Fruit fly (Drosophila melanogaster) whole organism, wandering third instar larva: ENCODE results near the gene CG33642.

ENCODE experiments used
- HLH106 ChIP-seq: fragments of 200-800 bp; optimal IDR thresholded peaks from 3 replicates; lab custom pipeline; 2019; ENCODE audit warnings: missing biosample characterization, mild to moderate bottlenecking, missing genetic modification characterization, moderate library complexity
- Hr78 ChIP-seq: fragments of >200 bp; optimal IDR thresholded peaks from 2 replicates; lab custom pipeline; 2017; ENCODE audit warnings: missing biosample characterization, missing genetic modification characterization
- Mio ChIP-seq: sonication (Bioruptor generic); optimal IDR thresholded peaks from 2 replicates; lab custom pipeline; 2016; ENCODE audit warnings: missing biosample characterization, missing genetic modification characterization
- Myc ChIP-seq: fragments of >200 bp; optimal IDR thresholded peaks from 2 replicates; lab custom pipeline; 2017
- N ChIP-seq: fragments of >200 bp; optimal IDR thresholded peaks from 2 replicates; lab custom pipeline; 2018; ENCODE audit warnings: missing biosample characterization, missing external identifiers, missing genetic modification characterization
- Vsx2 ChIP-seq: fragments of 200-300, 225-300 bp; sonication (Bioruptor generic); optimal IDR thresholded peaks from 2 replicates; lab custom pipeline; 2018; ENCODE audit warnings: missing biosample characterization, missing genetic modification characterization; ENCODE audit not compliant: partially characterized antibody
- br ChIP-seq: fragments of 200-800 bp; sonication (Bioruptor generic); optimal IDR thresholded peaks from 2 replicates; lab custom pipeline; 2016; ENCODE audit warnings: missing biosample characterization, missing genetic modification characterization
- dsf ChIP-seq: sonication (Bioruptor generic); optimal IDR thresholded peaks from 2 replicates; lab custom pipeline; 2016; ENCODE audit warnings: missing biosample characterization, missing genetic modification characterization, borderline replicate concordance
- h ChIP-seq: fragments of 200-800 bp; sonication (Bioruptor generic); optimal IDR thresholded peaks from 3 replicates; lab custom pipeline; 2016; ENCODE audit warnings: missing biosample characterization, mild to moderate bottlenecking, missing genetic modification characterization
- lola ChIP-seq: fragments of >200 bp; optimal IDR thresholded peaks from 2 replicates; lab custom pipeline; 2017; ENCODE audit warnings: missing biosample characterization, missing genetic modification characterization
- pan ChIP-seq: fragments of >200 bp; optimal IDR thresholded peaks from 2 replicates; lab custom pipeline; 2017
- psq ChIP-seq: fragments of 200-800 bp; sonication (Bioruptor generic); optimal IDR thresholded peaks from 3 replicates; lab custom pipeline; 2017; ENCODE audit warnings: missing biosample characterization, mild to moderate bottlenecking, missing genetic modification characterization, moderate library complexity
- sage ChIP-seq: fragments of 200-800 bp; sonication (Bioruptor generic); optimal IDR thresholded peaks from 2 replicates; lab custom pipeline; 2016; ENCODE audit warnings: missing biosample characterization, mild to moderate bottlenecking, missing genetic modification characterization
- usp ChIP-seq: fragments of >200 bp; optimal IDR thresholded peaks from 2 replicates; lab custom pipeline; 2017; ENCODE audit warnings: missing biosample characterization, missing genetic modification characterization

- TF ChIP-seq usp (no peak), Hr78 (GFP tag; lab: Kevin White, UChicago) (no peak), lola (GFP tag; lab: Kevin White, UChicago) (no peak), Vsx2 (GFP tag; lab: Kevin White, UChicago) (no peak), sage (no peak), pan (lab: Kevin White, UChicago) (no peak), h (GFP tag; lab: Kevin White, UChicago) (no peak), Mio (no peak), psq (GFP tag; lab: Kevin White, UChicago) (no peak), Myc (no peak), N (GFP tag; lab: Kevin White, UChicago) (no peak), HLH106 (tag; lab: Kevin White, UChicago) (no peak), dsf (GFP tag; lab: Kevin White, UChicago) (no peak), br (GFP tag; lab: Kevin White, UChicago) (no peak)
These were observed 40.2 kb downstream of the CG33642 start for dm6 chr2L:13570016-13570415.
